Worm (Caenorhabditis elegans): ENCODE results near the gene C29E4.9.

DNA sequence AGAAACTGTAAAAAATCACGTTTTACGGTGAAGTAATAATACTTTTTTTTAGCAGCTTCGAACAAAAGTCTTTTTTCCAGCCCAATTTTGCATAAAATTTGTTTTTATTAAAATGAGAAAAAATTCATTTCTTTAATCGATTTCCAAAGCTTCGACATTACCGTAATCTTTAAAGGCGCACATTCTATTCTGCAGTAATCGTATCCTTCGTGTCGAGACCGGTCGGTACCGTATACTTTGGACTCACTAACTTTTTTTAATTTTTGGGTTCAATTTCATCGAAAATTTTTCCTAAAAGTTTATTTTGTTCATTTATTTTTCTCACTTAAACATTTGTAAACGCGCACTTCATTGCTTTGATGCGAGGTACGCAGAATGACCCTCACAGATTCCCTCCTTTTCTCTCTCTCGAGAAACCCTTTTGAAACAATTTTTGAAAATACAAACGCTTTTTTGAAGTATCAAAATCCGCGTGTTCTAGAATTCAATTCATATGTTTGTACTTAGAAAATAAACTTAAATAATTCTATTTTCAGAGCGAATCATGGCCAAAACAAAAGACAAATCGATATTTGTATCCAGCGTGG, 29.8 kb upstream of the C29E4.9 start, which contains the start of gene hrpk-2:
- TF ChIP-seq nhr-77 (tag; optimal IDR thresholded peaks at IDR 0.05): no peak
- TF ChIP-seq lin-35 (GFP tag; optimal IDR thresholded peaks at IDR 0.05): no peak
- no peak for TF ChIP-seq snpc-4 (tag; optimal IDR thresholded peaks at IDR 0.05)
- TF ChIP-seq ztf-4 (tag; optimal IDR thresholded peaks at IDR 0.05): no peak
- TF ChIP-seq unc-62 (GFP tag; optimal IDR thresholded peaks at IDR 0.05): no peak
- no peak for TF ChIP-seq lsy-2 (tag; optimal IDR thresholded peaks at IDR 0.05)
